Fruit fly (Drosophila melanogaster): ENCODE results near the gene CG13398.

The CG13398 gene

dm6 chr2L:8424662-8425208, 9.7 kb upstream of the CG13398 start (continued):
- no peak for TF ChIP-seq CG2712 (tag; optimal IDR thresholded peaks at IDR 0.05)
- no peak for TF ChIP-seq CG17829 (tag; optimal IDR thresholded peaks at IDR 0.05)
- no peak for TF ChIP-seq CG14014 (GFP tag; IDR thresholded peaks at IDR 0.05)
- no peak for TF ChIP-seq Kr (GFP tag; optimal IDR thresholded peaks at IDR 0.05)
- no peak for TF ChIP-seq aop (GFP tag; IDR thresholded peaks at IDR 0.05)
- no peak for TF ChIP-seq Mrtf (GFP tag; IDR thresholded peaks at IDR 0.05)
- TF ChIP-seq Dek (tag; optimal IDR thresholded peaks at IDR 0.05), result no peak
- TF ChIP-seq CG4360 (GFP tag; IDR thresholded peaks at IDR 0.05), result 0 out of 2 replicates have a peak, but pooled peaks have one; percentile 11
- TF ChIP-seq CkIIα-i1 (GFP tag; IDR thresholded peaks at IDR 0.05), result no peak
- no peak for TF ChIP-seq Ravus (GFP tag; IDR thresholded peaks at IDR 0.05)
- no peak for TF ChIP-seq CG10209 (GFP tag; optimal IDR thresholded peaks at IDR 0.05)
- TF ChIP-seq NFAT (GFP tag; IDR thresholded peaks at IDR 0.05), result 0 out of 2 replicates have a peak, but pooled peaks have one; percentile 3
- no peak for TF ChIP-seq sim (GFP tag; IDR thresholded peaks at IDR 0.05)
- no peak for TF ChIP-seq CG6654 (GFP tag; optimal IDR thresholded peaks at IDR 0.05)
- no peak for TF ChIP-seq gce (GFP tag; IDR thresholded peaks at IDR 0.05)
- no peak for TF ChIP-seq HLH3B (GFP tag; IDR thresholded peaks at IDR 0.05)
- no peak for TF ChIP-seq Aef1 (GFP tag; IDR thresholded peaks at IDR 0.05)
- no peak for TF ChIP-seq CoRest (tag; optimal IDR thresholded peaks at IDR 0.05)
- no peak for TF ChIP-seq pho (GFP tag; optimal IDR thresholded peaks at IDR 0.05)
- TF ChIP-seq CG2889 (GFP tag; IDR thresholded peaks at IDR 0.05), result no peak
- peak; percentile 44 for TF ChIP-seq sens (GFP tag)
- TF ChIP-seq CG9797 (GFP tag; optimal IDR thresholded peaks at IDR 0.05), result no peak
- TF ChIP-seq CG14441 (GFP tag; IDR thresholded peaks at IDR 0.05), result no peak
- no peak for TF ChIP-seq Asciz (GFP tag; optimal IDR thresholded peaks at IDR 0.05)
- peak; percentile 6 for TF ChIP-seq psq (GFP tag; optimal IDR thresholded peaks at IDR 0.05)
- TF ChIP-seq scrt (GFP tag; optimal IDR thresholded peaks at IDR 0.05), result peak; percentile 79
- TF ChIP-seq pros (GFP tag; optimal IDR thresholded peaks at IDR 0.05), result peak; percentile 73
- TF ChIP-seq MBD-R2 (GFP tag; IDR thresholded peaks at IDR 0.05), result no peak
- no peak for TF ChIP-seq CG15073 (GFP tag; optimal IDR thresholded peaks at IDR 0.05)
- no peak for TF ChIP-seq schlank (tag; optimal IDR thresholded peaks at IDR 0.05)
- TF ChIP-seq Deaf1 (tag; optimal IDR thresholded peaks at IDR 0.05), result peak; percentile 45
- TF ChIP-seq pfk (GFP tag; optimal IDR thresholded peaks at IDR 0.05), result no peak
- no peak for TF ChIP-seq CG30020 (tag; optimal IDR thresholded peaks at IDR 0.05)
- TF ChIP-seq CG1603 (tag; optimal IDR thresholded peaks at IDR 0.05), result no peak
- no peak for TF ChIP-seq CG32767 (GFP tag; IDR thresholded peaks at IDR 0.05)
- peak; percentile 11; the same call in 1 of the 3 replicates for TF ChIP-seq zen2 (GFP tag; IDR thresholded peaks at IDR 0.05; ENCODE audit: partially characterized antibody)
- TF ChIP-seq CG15011 (GFP tag; optimal IDR thresholded peaks at IDR 0.05), result no peak
- peak; percentile 76 for TF ChIP-seq Rfx (GFP tag; IDR thresholded peaks at IDR 0.05)
- peak; percentile 27 for TF ChIP-seq CG1832 (GFP tag; optimal IDR thresholded peaks at IDR 0.05)

dm6 chr2L:8424090-8424470, 9.0 kb upstream of the CG13398 start:
- TF ChIP-seq CG9609 (GFP tag; optimal IDR thresholded peaks at IDR 0.05), result no peak
- peak; percentile 21; the same call in 1 of the 2 replicates for TF ChIP-seq CG4360 (GFP tag; IDR thresholded peaks at IDR 0.05)
- TF ChIP-seq D19A (tag; optimal IDR thresholded peaks at IDR 0.05), result peak; percentile 12
- TF ChIP-seq crol (GFP tag; IDR thresholded peaks at IDR 0.05), result 0 out of 2 replicates have a peak, but pooled peaks have one; percentile 18
- no peak for TF ChIP-seq CG30020 (tag; optimal IDR thresholded peaks at IDR 0.05)
- TF ChIP-seq gsb-n (tag; optimal IDR thresholded peaks at IDR 0.05), result peak; percentile 6
- TF ChIP-seq Xrp1 (GFP tag; IDR thresholded peaks at IDR 0.05), result peak; percentile 25; the same call in 1 of the 2 replicates

Data from whole organism, embryonic.